Fruit fly (Drosophila melanogaster) whole organism, embryonic: ENCODE data around the gene CG33784.

Experiments used
- BEAF-32 ChIP-seq: fragments of 200-800 bp; sonication (Bioruptor generic); optimal IDR thresholded peaks from 3 replicates; lab custom pipeline; 2017; ENCODE audit warnings: missing biosample characterization, missing genetic modification characterization, mild to moderate bottlenecking, moderate library complexity, missing genetic modification reagents
- CG17328 ChIP-seq: fragments of 200-800 bp; sonication (Bioruptor generic); IDR thresholded peaks from 2 replicates; pipeline ENCODE4 v1.3.6; 2022; ENCODE audit warnings: missing biosample characterization, missing genetic modification characterization
- CG17912 ChIP-seq: fragments of 200-800 bp; sonication (Bioruptor generic); optimal IDR thresholded peaks from 2 replicates; lab custom pipeline; 2018; ENCODE audit warnings: missing biosample characterization, mild to moderate bottlenecking, missing genetic modification characterization
- Sox102F ChIP-seq: fragments of 200-800 bp; sonication (Bioruptor generic); optimal IDR thresholded peaks from 2 replicates; lab custom pipeline; 2018; ENCODE audit warnings: missing biosample characterization, mild to moderate bottlenecking, missing genetic modification characterization, moderate library complexity
- Vsx1 ChIP-seq: fragments of 200-800 bp; sonication (Bioruptor generic); optimal IDR thresholded peaks from 2 replicates; lab custom pipeline; 2017; ENCODE audit warnings: missing biosample characterization, mild to moderate bottlenecking, missing genetic modification characterization, missing genetic modification reagents
- br ChIP-seq: fragments of >200 bp; optimal IDR thresholded peaks from 2 replicates; lab custom pipeline; 2017
- grn ChIP-seq: fragments of 200-800 bp; sonication (Bioruptor generic); optimal IDR thresholded peaks from 3 replicates; lab custom pipeline; 2017; ENCODE audit warnings: missing biosample characterization, missing genetic modification characterization
- jumu ChIP-seq: fragments of 200-800 bp; sonication (Bioruptor generic); optimal IDR thresholded peaks from 3 replicates; lab custom pipeline; 2016; ENCODE audit warnings: missing biosample characterization, missing genetic modification characterization
- salm ChIP-seq: fragments of 200-800 bp; sonication (Bioruptor generic); optimal IDR thresholded peaks from 2 replicates; lab custom pipeline; 2018; ENCODE audit warnings: missing biosample characterization, mild to moderate bottlenecking, missing genetic modification characterization
- usp ChIP-seq: fragments of >200 bp; optimal IDR thresholded peaks from 2 replicates; lab custom pipeline; 2017; ENCODE audit warnings: missing biosample characterization, missing genetic modification characterization

dm6 chr3R:10086222-10086621 is 18.5 kb downstream of the CG33784 start:
- TF ChIP-seq jumu (GFP tag; lab: Kevin White, UChicago) (no peak), salm (tag; lab: Kevin White, UChicago) (no peak), CG17328 (GFP tag; lab: Robert Waterston, UW) (no peak), usp (no peak), br (lab: Kevin White, UChicago) (no peak), CG17912 (GFP tag; lab: Kevin White, UChicago) (no peak), BEAF-32 (no peak), grn (no peak), Vsx1 (GFP tag; lab: Kevin White, UChicago) (no peak), Sox102F (GFP tag; lab: Kevin White, UChicago) (no peak)
